Worm (Caenorhabditis elegans): ENCODE results near the gene F49C12.11.

The F49C12.11 gene

DNA sequence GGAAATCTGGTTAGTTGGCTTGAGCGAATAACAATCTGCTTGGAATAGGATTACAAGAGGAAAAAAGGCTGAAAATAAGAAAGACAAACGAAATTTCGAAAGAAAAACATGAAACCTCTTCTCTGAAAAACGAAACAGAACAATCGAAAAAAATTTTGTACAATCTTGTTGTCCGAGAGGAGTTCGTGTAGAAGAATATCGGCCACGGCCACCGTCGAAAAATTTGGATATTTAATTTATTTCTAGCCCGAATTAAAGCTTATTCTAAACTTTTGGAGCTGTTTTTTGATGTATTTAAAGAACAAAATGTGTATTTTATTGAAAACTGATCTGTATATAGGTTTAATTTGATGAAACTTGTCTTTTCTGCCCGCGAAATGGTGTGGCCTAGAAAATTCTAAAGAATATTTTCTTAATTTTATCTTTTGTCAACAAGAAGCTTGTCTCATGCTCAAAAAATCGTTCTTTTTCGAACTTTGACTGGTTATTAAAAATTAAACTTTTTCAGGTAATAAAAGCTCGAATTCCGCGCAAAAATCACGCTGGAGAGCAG is 17.4 kb downstream of the F49C12.11 start, which contains the start of gene T20D3.5:
Gene T20D3.5, plus strand, starts transcription at position 503 of the 553 bp plus-strand sequence.
- TF ChIP-seq nhr-12 (tag; optimal IDR thresholded peaks at IDR 0.05), result no peak
- TF ChIP-seq nhr-76 (tag; optimal IDR thresholded peaks at IDR 0.05), result no peak
- no peak for TF ChIP-seq pha-4 (tag; optimal IDR thresholded peaks at IDR 0.05)
- TF ChIP-seq nhr-25 (tag; optimal IDR thresholded peaks at IDR 0.05), result no peak
- TF ChIP-seq sea-2 (GFP tag; optimal IDR thresholded peaks at IDR 0.05), result no peak
- no peak for TF ChIP-seq ceh-9 (tag; optimal IDR thresholded peaks at IDR 0.05)
- TF ChIP-seq ztf-4 (tag; optimal IDR thresholded peaks at IDR 0.05), result no peak
- TF ChIP-seq nhr-28 (tag; optimal IDR thresholded peaks at IDR 0.05), result no peak
- TF ChIP-seq fkh-10 (GFP tag; optimal IDR thresholded peaks at IDR 0.05), result no peak
- TF ChIP-seq pqm-1 (tag; optimal IDR thresholded peaks at IDR 0.05), result no peak
- TF ChIP-seq unc-62 (GFP tag; optimal IDR thresholded peaks at IDR 0.05), result no peak
- no peak for TF ChIP-seq elt-3 (tag; optimal IDR thresholded peaks at IDR 0.05)
- no peak for TF ChIP-seq lsy-12 (tag; optimal IDR thresholded peaks at IDR 0.05)
- no peak for TF ChIP-seq lin-15B (tag; optimal IDR thresholded peaks at IDR 0.05)
- TF ChIP-seq fkh-2 (tag; optimal IDR thresholded peaks at IDR 0.05), result no peak
- no peak for TF ChIP-seq eor-1 (tag; optimal IDR thresholded peaks at IDR 0.05)
- TF ChIP-seq nhr-43 (tag; optimal IDR thresholded peaks at IDR 0.05; ENCODE audit: poor library complexity, severe bottlenecking), result no peak
- TF ChIP-seq snpc-4 (tag; optimal IDR thresholded peaks at IDR 0.05), result no peak
- no peak for TF ChIP-seq tbx-2 (tag; optimal IDR thresholded peaks at IDR 0.05)
- no peak for TF ChIP-seq nhr-67 (tag; optimal IDR thresholded peaks at IDR 0.05)

- TF ChIP-seq ztf-4 (tag; optimal IDR thresholded peaks at IDR 0.05), result no peak
- TF ChIP-seq zag-1 (tag; optimal IDR thresholded peaks at IDR 0.05), result no peak
- TF ChIP-seq sea-2 (GFP tag; optimal IDR thresholded peaks at IDR 0.05), result no peak
- TF ChIP-seq ZK546.5 (tag; optimal IDR thresholded peaks at IDR 0.05), result no peak
- no peak for TF ChIP-seq elt-2 (tag; optimal IDR thresholded peaks at IDR 0.05)
- no peak for TF ChIP-seq daf-12 (tag; optimal IDR thresholded peaks at IDR 0.05)
- TF ChIP-seq nhr-77 (tag; optimal IDR thresholded peaks at IDR 0.05), result no peak
- no peak for TF ChIP-seq nhr-237 (tag; optimal IDR thresholded peaks at IDR 0.05)
- TF ChIP-seq snpc-4 (tag; optimal IDR thresholded peaks at IDR 0.05), result no peak
- no peak for TF ChIP-seq lin-39 (tag; optimal IDR thresholded peaks at IDR 0.05)
- TF ChIP-seq jun-1 (tag; optimal IDR thresholded peaks at IDR 0.05), result no peak
- no peak for TF ChIP-seq nhr-43 (tag; optimal IDR thresholded peaks at IDR 0.05; ENCODE audit: poor library complexity, severe bottlenecking)
- no peak for TF ChIP-seq egl-27 (tag; optimal IDR thresholded peaks at IDR 0.05)
- TF ChIP-seq elt-1 (tag; optimal IDR thresholded peaks at IDR 0.05), result no peak
- no peak for TF ChIP-seq mml-1 (tag; optimal IDR thresholded peaks at IDR 0.05)
- no peak for TF ChIP-seq elt-3 (tag; optimal IDR thresholded peaks at IDR 0.05)
- TF ChIP-seq ceh-9 (tag; optimal IDR thresholded peaks at IDR 0.05), result no peak
- TF ChIP-seq pqm-1 (tag; optimal IDR thresholded peaks at IDR 0.05), result no peak
Measured at ce11 chrIV:9339205-9339604, 20.0 kb downstream of the F49C12.11 start, which contains the start of gene T20D3.6. TSS of gene T20D3.6 (minus strand) at chrIV:9339305.

- TF ChIP-seq fkh-10 (GFP tag; optimal IDR thresholded peaks at IDR 0.05), result no peak
- peak; percentile 81 for TF ChIP-seq pha-4 (tag; optimal IDR thresholded peaks at IDR 0.05)
- TF ChIP-seq nhr-23 (tag; optimal IDR thresholded peaks at IDR 0.05), result no peak
- TF ChIP-seq elt-2 (tag; optimal IDR thresholded peaks at IDR 0.05), result peak; percentile 10
- peak; percentile 35 for TF ChIP-seq hmg-11 (tag; optimal IDR thresholded peaks at IDR 0.05)
- peak; percentile 36 for TF ChIP-seq lin-15B (tag; optimal IDR thresholded peaks at IDR 0.05)
- TF ChIP-seq daf-12 (tag; optimal IDR thresholded peaks at IDR 0.05), result no peak
Measured at ce11 chrIV:9341591-9341990, 22.4 kb downstream of the F49C12.11 start, which contains the start of gene vps-26. TSS of gene vps-26 (minus strand) at chrIV:9341790.

DNA sequence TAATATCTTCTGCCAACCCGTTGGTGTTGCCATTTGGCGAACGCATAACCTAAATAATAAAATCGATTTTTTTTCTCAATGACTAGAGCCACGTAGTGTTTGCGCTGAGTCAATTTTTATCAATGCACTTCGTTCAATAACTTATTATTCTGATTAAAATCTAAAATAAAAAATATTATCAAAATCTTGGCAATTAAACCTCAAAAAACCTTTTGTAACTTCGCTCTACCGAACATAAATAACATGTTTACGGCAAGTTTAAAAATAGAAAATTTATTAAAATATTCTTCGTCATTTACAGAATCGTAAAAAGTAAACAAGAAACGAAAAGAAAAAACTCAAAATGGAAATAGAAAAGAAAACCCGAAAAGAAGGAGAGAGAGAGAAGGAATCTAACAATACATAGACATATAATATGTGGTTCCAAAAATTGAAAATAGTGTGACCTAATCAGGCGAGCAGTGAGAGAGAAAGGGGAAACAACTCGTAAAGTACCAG is 24.0 kb downstream of the F49C12.11 start, which contains the start of gene pigc-1:
Gene pigc-1, minus strand, starts transcription at position 51 of the 498 bp plus-strand sequence.
- TF ChIP-seq lin-15B (tag; optimal IDR thresholded peaks at IDR 0.05) (no peak), pha-4 (tag; optimal IDR thresholded peaks at IDR 0.05) (peak; percentile 80)

DNA sequence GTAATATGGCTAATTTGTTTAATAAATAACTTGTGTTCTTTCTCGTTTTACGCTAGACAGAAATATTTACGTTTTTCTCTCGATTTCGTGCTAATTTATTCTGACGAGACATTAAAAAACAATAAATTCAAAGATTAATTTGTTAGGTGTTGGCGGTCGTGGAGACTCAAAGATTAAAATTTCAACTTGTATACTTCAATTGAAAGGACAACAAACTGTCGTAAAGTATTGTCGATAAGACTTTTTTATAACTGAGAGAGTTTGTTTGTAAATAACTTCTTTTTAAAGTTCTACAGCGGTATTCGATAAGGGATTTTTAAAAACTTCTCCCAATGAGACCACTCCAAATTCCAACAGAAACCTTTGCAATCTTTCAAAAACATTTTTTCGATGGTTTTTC is 34.5 kb downstream of the F49C12.11 start:
- no peak for TF ChIP-seq ceh-28 (tag; optimal IDR thresholded peaks at IDR 0.05)

Measured in whole organism, L3 larva.